Fruit fly (Drosophila melanogaster) whole organism, embryonic: ENCODE data around the gene CG15412.

Experiments
- ATbp ChIP-seq: fragments of 200-800 bp; sonication (Bioruptor generic); optimal IDR thresholded peaks from 2 replicates; lab custom pipeline; 2017; ENCODE audit warnings: missing biosample characterization, mild to moderate bottlenecking, missing genetic modification characterization, missing genetic modification reagents
- CG10274 ChIP-seq: fragments of 200-800 bp; sonication (Bioruptor generic); optimal IDR thresholded peaks from 3 replicates; lab custom pipeline; 2017; ENCODE audit warnings: missing biosample characterization, mild to moderate bottlenecking, missing genetic modification characterization
- CG10462 ChIP-seq: fragments of 200-800 bp; sonication (Bioruptor generic); optimal IDR thresholded peaks from 2 replicates; lab custom pipeline; 2016; ENCODE audit warnings: missing biosample characterization, missing genetic modification characterization
- CG11504 ChIP-seq: fragments of 200-800 bp; sonication (Bioruptor generic); optimal IDR thresholded peaks from 3 replicates; lab custom pipeline; 2019; ENCODE audit warnings: missing biosample characterization, mild to moderate bottlenecking, missing genetic modification characterization, moderate library complexity
- CG11560 ChIP-seq: fragments of 200-800 bp; sonication (Bioruptor generic); IDR thresholded peaks from 3 replicates; pipeline ENCODE4 v1.3.6; 2022; ENCODE audit warnings: missing biosample characterization, missing genetic modification characterization
- CG1233 ChIP-seq: fragments of 200-800 bp; sonication (Bioruptor generic); optimal IDR thresholded peaks from 4 replicates; lab custom pipeline; 2018; ENCODE audit warnings: missing biosample characterization, mild to moderate bottlenecking, missing genetic modification characterization
- CG12942 ChIP-seq: fragments of 200-800 bp; sonication (Bioruptor generic); optimal IDR thresholded peaks from 3 replicates; lab custom pipeline; 2016; ENCODE audit warnings: missing biosample characterization, missing genetic modification characterization
- CG15269 ChIP-seq: fragments of 200-800 bp; sonication (Bioruptor generic); optimal IDR thresholded peaks from 2 replicates; lab custom pipeline; 2018; ENCODE audit warnings: missing biosample characterization, mild to moderate bottlenecking, missing genetic modification characterization, moderate library complexity
- CG1529 ChIP-seq: fragments of 200-800 bp; sonication (Bioruptor generic); optimal IDR thresholded peaks from 3 replicates; lab custom pipeline; 2018; ENCODE audit warnings: missing biosample characterization, missing genetic modification characterization
- CG15601 ChIP-seq: fragments of 200-800 bp; sonication (Bioruptor generic); optimal IDR thresholded peaks from 3 replicates; lab custom pipeline; 2019; ENCODE audit warnings: missing biosample characterization, mild to moderate bottlenecking, missing genetic modification characterization, moderate library complexity
- CG18262 ChIP-seq: fragments of 200-800 bp; optimal IDR thresholded peaks from 3 replicates; lab custom pipeline; 2019; ENCODE audit warnings: missing biosample characterization, mild to moderate bottlenecking, missing genetic modification characterization, moderate library complexity
- CG1832 ChIP-seq: fragments of 200-800 bp; sonication (Bioruptor generic); optimal IDR thresholded peaks from 2 replicates; lab custom pipeline; 2017; ENCODE audit warnings: missing biosample characterization, mild to moderate bottlenecking, missing genetic modification characterization, inconsistent platforms
- CG2875 ChIP-seq: fragments of 200-800 bp; sonication (Bioruptor generic); optimal IDR thresholded peaks from 2 replicates; lab custom pipeline; 2017; ENCODE audit warnings: missing biosample characterization, mild to moderate bottlenecking, missing genetic modification characterization, missing genetic modification reagents
- CG34376 ChIP-seq: fragments of 200-800 bp; sonication (Bioruptor generic); optimal IDR thresholded peaks from 2 replicates; lab custom pipeline; 2018; ENCODE audit warnings: missing biosample characterization, mild to moderate bottlenecking, missing genetic modification characterization
- CG43689 ChIP-seq: fragments of 200-800 bp; sonication (Bioruptor generic); IDR thresholded peaks from 2 replicates; pipeline ENCODE4 v1.3.6; 2022; ENCODE audit warnings: missing biosample characterization, missing genetic modification characterization
- CG5245 ChIP-seq: fragments of 200-800 bp; sonication (Bioruptor generic); optimal IDR thresholded peaks from 3 replicates; lab custom pipeline; 2016; ENCODE audit warnings: missing biosample characterization, missing genetic modification characterization
- CG7271 ChIP-seq: fragments of 200-800 bp; sonication (Bioruptor generic); optimal IDR thresholded peaks from 2 replicates; lab custom pipeline; 2018; ENCODE audit warnings: missing biosample characterization, mild to moderate bottlenecking, missing genetic modification characterization, moderate library complexity
- CG8290 ChIP-seq, 3 experiments: fragments of 200-800 bp; sonication (Bioruptor generic); optimal IDR thresholded peaks; 2 replicates each; lab custom pipeline; 2016 to 2019; ENCODE audit warnings: missing biosample characterization in 3 of 3, missing genetic modification characterization in 3 of 3, mild to moderate bottlenecking in 2 of 3, moderate library complexity in 1 of 3
- CG8924 ChIP-seq: fragments of 200-800 bp; optimal IDR thresholded peaks from 3 replicates; lab custom pipeline; 2019; ENCODE audit warnings: missing biosample characterization, mild to moderate bottlenecking, missing genetic modification characterization, moderate library complexity
- Dad ChIP-seq: fragments of 200-800 bp; sonication (Bioruptor generic); optimal IDR thresholded peaks from 3 replicates; lab custom pipeline; 2016; ENCODE audit warnings: missing biosample characterization, missing genetic modification characterization
- Dfd ChIP-seq, 2 experiments: fragments of >200 bp; optimal IDR thresholded peaks; 2 replicates each; lab custom pipeline; 2017; ENCODE audit warnings: missing biosample characterization in 2 of 2, missing genetic modification characterization in 2 of 2
- Fer1 ChIP-seq: fragments of 200-800 bp; sonication (Bioruptor generic); optimal IDR thresholded peaks from 2 replicates; lab custom pipeline; 2017; ENCODE audit warnings: missing biosample characterization, mild to moderate bottlenecking, missing genetic modification characterization
- HLHmδ ChIP-seq: fragments of 200-800 bp; sonication (Bioruptor generic); optimal IDR thresholded peaks from 2 replicates; lab custom pipeline; 2018; ENCODE audit warnings: missing biosample characterization, mild to moderate bottlenecking, missing genetic modification characterization, moderate library complexity
- Hr51 ChIP-seq, 2 experiments: fragments of 200-800 bp; sonication (Bioruptor generic); optimal IDR thresholded peaks; 2 replicates in 1 of 2; 3 replicates in 1 of 2; lab custom pipeline; 2016 to 2018; ENCODE audit warnings: missing biosample characterization in 2 of 2, missing genetic modification characterization in 2 of 2, mild to moderate bottlenecking in 1 of 2, moderate library complexity in 1 of 2
- Jarid2 ChIP-seq: fragments of 200-800 bp; sonication (Bioruptor generic); optimal IDR thresholded peaks from 3 replicates; lab custom pipeline; 2017; ENCODE audit warnings: mild to moderate bottlenecking, missing biosample characterization, missing genetic modification reagents, missing genetic modification characterization
- NC2α ChIP-seq: fragments of 200-800 bp; sonication (Bioruptor generic); optimal IDR thresholded peaks from 2 replicates; lab custom pipeline; 2016; ENCODE audit warnings: missing biosample characterization, missing genetic modification characterization
- Oli ChIP-seq: fragments of 200-800 bp; sonication (Bioruptor generic); optimal IDR thresholded peaks from 2 replicates; lab custom pipeline; 2018; ENCODE audit warnings: missing biosample characterization, mild to moderate bottlenecking, missing genetic modification characterization, moderate library complexity
- PHDP ChIP-seq: fragments of 200-800 bp; sonication (Bioruptor generic); optimal IDR thresholded peaks from 3 replicates; lab custom pipeline; 2018; ENCODE audit warnings: missing biosample characterization, mild to moderate bottlenecking, missing genetic modification characterization, moderate library complexity
- Taf1 ChIP-seq: fragments of 200-800 bp; sonication (Bioruptor generic); IDR thresholded peaks from 2 replicates; pipeline ENCODE4 v1.3.6; 2022; ENCODE audit warnings: missing biosample characterization, missing genetic modification characterization
- Xbp1 ChIP-seq: fragments of 200-800 bp; sonication (Bioruptor generic); optimal IDR thresholded peaks from 3 replicates; lab custom pipeline; 2016; ENCODE audit warnings: missing biosample characterization, mild to moderate bottlenecking, missing genetic modification characterization
- Xrp1 ChIP-seq: fragments of 200-800 bp; sonication (Bioruptor generic); IDR thresholded peaks from 2 replicates; pipeline ENCODE4 v1.3.6; 2022; ENCODE audit warnings: missing biosample characterization, missing genetic modification characterization
- ac ChIP-seq: fragments of 200-800 bp; sonication (Bioruptor generic); optimal IDR thresholded peaks from 3 replicates; lab custom pipeline; 2017; ENCODE audit warnings: missing biosample characterization, mild to moderate bottlenecking, missing genetic modification characterization
- bowl ChIP-seq: fragments of 200-800 bp; sonication (Bioruptor generic); IDR thresholded peaks from 2 replicates; pipeline ENCODE4 v1.3.6; 2022; ENCODE audit warnings: missing biosample characterization, missing genetic modification characterization
- danr ChIP-seq: fragments of 200-800 bp; sonication (Bioruptor generic); IDR thresholded peaks from 2 replicates; pipeline ENCODE4 v1.3.6; 2022; ENCODE audit warnings: missing biosample characterization, missing genetic modification characterization
- h ChIP-seq: fragments of >200 bp; optimal IDR thresholded peaks from 2 replicates; lab custom pipeline; 2017
- hb ChIP-seq: fragments of 200-800 bp; sonication (Bioruptor generic); IDR thresholded peaks from 3 replicates; pipeline ENCODE4 v1.3.6; 2022; ENCODE audit warnings: missing biosample characterization, missing genetic modification characterization; ENCODE audit not compliant: partially characterized antibody
- klu ChIP-seq: fragments of 200-800 bp; sonication (Bioruptor generic); IDR thresholded peaks from 2 replicates; pipeline ENCODE4 v1.3.6; 2022; ENCODE audit warnings: missing biosample characterization, missing genetic modification characterization
- lola ChIP-seq, 3 experiments: fragments of >200 bp in 2 of 3; fragments of 200-800 bp in 1 of 3; sonication (Bioruptor generic) in 1 of 3; optimal IDR thresholded peaks; 2 replicates each; lab custom pipeline; 2017 to 2019; ENCODE audit warnings: missing biosample characterization in 3 of 3, missing genetic modification characterization in 3 of 3, mild to moderate bottlenecking in 1 of 3, moderate library complexity in 1 of 3
- nerfin-2 ChIP-seq: fragments of 200-800 bp; sonication (Bioruptor generic); IDR thresholded peaks from 2 replicates; pipeline ENCODE4 v1.3.6; 2022; ENCODE audit warnings: missing biosample characterization, missing genetic modification characterization; ENCODE audit not compliant: partially characterized antibody
- otp ChIP-seq: fragments of 200-800 bp; sonication (Bioruptor generic); IDR thresholded peaks from 3 replicates; pipeline ENCODE4, ENCODE4 v1.3.6; 2022; ENCODE audit warnings: missing biosample characterization, missing genetic modification characterization
- pan ChIP-seq, 4 experiments: fragments of >200 bp in 3 of 4; fragments of 200-800 bp in 1 of 4; sonication (Bioruptor generic) in 1 of 4; optimal IDR thresholded peaks in 3 of 4; IDR thresholded peaks in 1 of 4; 2 replicates each; pipeline versions ENCODE4 v1.3.6 to Lab custom; 2017 to 2022; ENCODE audit warnings: missing biosample characterization in 2 of 4, missing genetic modification characterization in 2 of 4, mixed read lengths in 1 of 4
- pfk ChIP-seq: fragments of 200-800 bp; sonication (Bioruptor generic); optimal IDR thresholded peaks from 2 replicates; lab custom pipeline; 2018; ENCODE audit warnings: missing biosample characterization, mild to moderate bottlenecking, missing genetic modification characterization, moderate library complexity
- pita ChIP-seq: fragments of 200-800 bp; sonication (Bioruptor generic); optimal IDR thresholded peaks from 2 replicates; lab custom pipeline; 2017; ENCODE audit warnings: missing biosample characterization, mild to moderate bottlenecking, missing genetic modification characterization
- sc ChIP-seq, 3 experiments: fragments of >200 bp in 2 of 3; fragments of 200-800 bp in 1 of 3; sonication (Bioruptor generic) in 1 of 3; optimal IDR thresholded peaks; 2 replicates in 2 of 3; 3 replicates in 1 of 3; lab custom pipeline; 2017; ENCODE audit warnings: mild to moderate bottlenecking in 1 of 3, missing biosample characterization in 1 of 3, missing genetic modification characterization in 1 of 3, missing genetic modification reagents in 1 of 3
- stc ChIP-seq: fragments of 200-800 bp; sonication (Bioruptor generic); IDR thresholded peaks from 2 replicates; pipeline ENCODE4 v1.3.6; 2022; ENCODE audit warnings: missing biosample characterization, missing genetic modification characterization
- tgo ChIP-seq: fragments of 200-800 bp; sonication (Bioruptor generic); IDR thresholded peaks from 3 replicates; pipeline ENCODE4 v1.3.6; 2022; ENCODE audit warnings: missing biosample characterization, missing genetic modification characterization
- trh ChIP-seq: fragments of 200-800 bp; sonication (Bioruptor generic); optimal IDR thresholded peaks from 2 replicates; lab custom pipeline; 2016; ENCODE audit warnings: missing biosample characterization, missing genetic modification characterization
- zfh1 ChIP-seq: fragments of 200-800 bp; sonication (Bioruptor generic); IDR thresholded peaks from 3 replicates; pipeline ENCODE4 v1.3.6; 2022; ENCODE audit warnings: missing biosample characterization, missing genetic modification characterization

CG15412 gene

dm6 chr2L:3341231-3341935 lies 34.1 kb downstream of the CG15412 start (continued):
- TF ChIP-seq CG5245 (GFP tag; lab: Kevin White, UChicago) (no peak), PHDP (tag; lab: Kevin White, UChicago) (peak; percentile 48), tgo (GFP tag; lab: Robert Waterston, UW) (peak; percentile 20; the same call in 1 of the 3 replicates), pfk (GFP tag; lab: Kevin White, UChicago) (no peak), ac (no peak), danr (GFP tag; lab: Robert Waterston, UW) (no peak), CG7271 (tag; lab: Kevin White, UChicago) (no peak), Hr51 (GFP tag; optimal IDR thresholded peaks at IDR 0.05; lab: Kevin White, UChicago) (peak in 1 of 2 experiments; percentile 26), sc (optimal IDR thresholded peaks at IDR 0.05; lab: Kevin White, UChicago) (no peak), sc (GFP tag; optimal IDR thresholded peaks at IDR 0.05; lab: Kevin White, UChicago) (no peak), CG11560 (tag; lab: Robert Waterston, UW) (no peak), Xbp1 (GFP tag; lab: Kevin White, UChicago) (peak; percentile 2), stc (GFP tag; lab: Robert Waterston, UW) (no peak), klu (GFP tag; lab: Robert Waterston, UW) (no peak), CG1529 (no peak), h (lab: Kevin White, UChicago) (no peak), lola (GFP tag; optimal IDR thresholded peaks at IDR 0.05; lab: Kevin White, UChicago) (peak in 1 of 3 experiments; percentile 15), CG1233 (no peak), otp (GFP tag; lab: Robert Waterston, UW) (no peak), CG10274 (no peak), Taf1 (no peak), CG12942 (GFP tag; lab: Kevin White, UChicago) (no peak), NC2α (GFP tag; lab: Kevin White, UChicago) (no peak), Xrp1 (GFP tag; lab: Robert Waterston, UW) (0 out of 2 replicates have a peak, but pooled peaks have one; percentile 17), bowl (GFP tag; lab: Robert Waterston, UW) (no peak), Jarid2 (GFP tag; lab: Kevin White, UChicago) (no peak), Dad (GFP tag; lab: Kevin White, UChicago) (no peak), CG15269 (tag; lab: Kevin White, UChicago) (no peak), pan (optimal IDR thresholded peaks at IDR 0.05; lab: Kevin White, UChicago) (no peak), pan (GFP tag; optimal IDR thresholded peaks at IDR 0.05 in 1 of 2, IDR thresholded peaks at IDR 0.05 in 1 of 2) (no peak), zfh1 (GFP tag; lab: Robert Waterston, UW) (0 out of 3 replicates have a peak, but pooled peaks have one; percentile 9), CG43689 (GFP tag; lab: Robert Waterston, UW) (no peak), ATbp (GFP tag; lab: Kevin White, UChicago) (peak; percentile 13), CG34376 (GFP tag; lab: Kevin White, UChicago) (no peak), nerfin-2 (GFP tag; lab: Robert Waterston, UW) (no peak), hb (no peak), Dfd (GFP tag; optimal IDR thresholded peaks at IDR 0.05; lab: Kevin White, UChicago) (no peak), CG10462 (GFP tag; lab: Kevin White, UChicago) (no peak), trh (no peak), Oli (peak; percentile 10), CG8924 (no peak), CG18262 (tag; lab: Kevin White, UChicago) (peak; percentile 36), pita (GFP tag; lab: Kevin White, UChicago) (no peak), CG1832 (GFP tag; lab: Kevin White, UChicago) (no peak), CG2875 (GFP tag; lab: Kevin White, UChicago) (peak; percentile 6), CG8290 (GFP tag; optimal IDR thresholded peaks at IDR 0.05; lab: Kevin White, UChicago) (no peak), CG8290 (tag; optimal IDR thresholded peaks at IDR 0.05; lab: Kevin White, UChicago) (no peak), HLHmδ (GFP tag; lab: Kevin White, UChicago) (no peak), CG15601 (tag; lab: Kevin White, UChicago) (no peak), Fer1 (GFP tag; lab: Kevin White, UChicago) (no peak), CG11504 (tag; lab: Kevin White, UChicago) (peak; percentile 53)
